Fruit fly (Drosophila melanogaster): ENCODE results near the gene par-6.

DNA sequence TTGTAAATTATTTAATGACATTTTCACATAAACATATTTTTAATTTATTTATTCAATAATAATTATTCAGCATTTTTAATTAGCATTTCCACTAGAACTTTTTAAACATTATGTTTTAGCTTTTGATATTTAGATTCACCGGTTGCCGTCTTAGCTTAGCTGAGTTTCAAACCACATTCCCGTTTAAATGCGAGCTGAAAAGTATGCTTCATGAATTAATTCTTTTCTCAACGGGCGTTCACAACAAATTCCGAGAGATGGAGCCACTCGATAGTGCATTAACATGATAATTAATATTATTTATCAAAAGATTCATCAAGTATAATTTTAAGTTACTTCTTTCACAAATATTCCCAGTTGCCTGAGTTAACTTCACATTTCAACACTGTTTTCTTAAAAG is 7.5 kb upstream of the par-6 start:
- TF ChIP-seq Sp1 (GFP tag; optimal IDR thresholded peaks at IDR 0.05) (no peak), foxo (GFP tag; optimal IDR thresholded peaks at IDR 0.05) (no peak), Rel (GFP tag; optimal IDR thresholded peaks at IDR 0.05) (no peak), Rel (tag; optimal IDR thresholded peaks at IDR 0.05) (no peak), usp (GFP tag; optimal IDR thresholded peaks at IDR 0.05) (no peak), Hr83 (GFP tag; optimal IDR thresholded peaks at IDR 0.05; ENCODE audit: poor library complexity, severe bottlenecking) (no peak)

All from whole organism, wandering third instar larva.